Worm (Caenorhabditis elegans) whole organism, early embryonic: ENCODE data around the gene C09H10.4.

Source experiments
- B0310.2 ChIP-seq: sonication (generic microtip); optimal IDR thresholded peaks from 2 replicates; lab custom pipeline; 2016; ENCODE audit warnings: mild to moderate bottlenecking, missing genetic modification characterization, missing compliant biosample characterization
- F13C5.2 ChIP-seq: sonication (generic microtip); optimal IDR thresholded peaks from 2 replicates; lab custom pipeline; 2017; ENCODE audit warnings: mild to moderate bottlenecking, missing genetic modification characterization, inconsistent platforms, missing compliant biosample characterization
- aly-1 ChIP-seq: sonication (generic microtip); optimal IDR thresholded peaks from 2 replicates; lab custom pipeline; 2016; ENCODE audit warnings: missing genetic modification characterization, missing compliant biosample characterization
- ama-1 ChIP-seq: fragments of 150-350 bp; optimal IDR thresholded peaks from 2 replicates; lab custom pipeline; 2014
- ceh-13 ChIP-seq: fragments of 200-800 bp; sonication (Bioruptor generic); optimal IDR thresholded peaks from 2 replicates; lab custom pipeline; 2018; ENCODE audit warnings: mild to moderate bottlenecking, missing genetic modification characterization, missing compliant biosample characterization
- ceh-36 ChIP-seq: sonication (generic microtip); optimal IDR thresholded peaks from 2 replicates; lab custom pipeline; 2016; ENCODE audit warnings: missing genetic modification characterization, inconsistent platforms, missing compliant biosample characterization
- ets-7 ChIP-seq: sonication (generic microtip); optimal IDR thresholded peaks from 2 replicates; lab custom pipeline; 2016; ENCODE audit warnings: missing genotype, missing genetic modification characterization, missing compliant biosample characterization
- flt-1 ChIP-seq: fragments of 200-800 bp; sonication (Bioruptor generic); IDR thresholded peaks from 2 replicates; pipeline ENCODE4 v1.3.6; 2022; ENCODE audit warnings: missing genetic modification characterization, missing compliant biosample characterization
- hmbx-1 ChIP-seq: sonication (generic microtip); optimal IDR thresholded peaks from 2 replicates; lab custom pipeline; 2016; ENCODE audit warnings: mild to moderate bottlenecking, missing genetic modification characterization, missing compliant biosample characterization
- hmg-4 ChIP-seq: fragments of 200-800 bp; sonication (Bioruptor generic); optimal IDR thresholded peaks from 2 replicates; lab custom pipeline; 2018; ENCODE audit warnings: mild to moderate bottlenecking, missing genetic modification characterization, missing compliant biosample characterization
- hnd-1 ChIP-seq: sonication (generic microtip); optimal IDR thresholded peaks from 2 replicates; lab custom pipeline; 2016; ENCODE audit warnings: missing genetic modification characterization, missing compliant biosample characterization
- pes-1 ChIP-seq: fragments of 200-800 bp; sonication (Bioruptor generic); IDR thresholded peaks from 2 replicates; pipeline ENCODE4 v1.3.6; 2022; ENCODE audit warnings: missing genetic modification reagents, missing genetic modification characterization, missing compliant biosample characterization
- scrt-1 ChIP-seq: fragments of 200-800 bp; sonication (Bioruptor generic); IDR thresholded peaks from 2 replicates; pipeline ENCODE4 v1.3.6; 2022; ENCODE audit warnings: missing genetic modification characterization, missing compliant biosample characterization
- sea-1 ChIP-seq: fragments of 200-800 bp; sonication (Bioruptor generic); conservative IDR thresholded peaks from 2 replicates; pipeline ENCODE4 v1.3.6; 2022; ENCODE audit warnings: missing genetic modification characterization, missing compliant biosample characterization
- tbx-11 ChIP-seq: fragments of 200-800 bp; sonication (Bioruptor generic); IDR thresholded peaks from 2 replicates; pipeline ENCODE4 v1.3.6; 2022; ENCODE audit warnings: missing genetic modification characterization, missing compliant biosample characterization
- tbx-37 ChIP-seq: fragments of 200-800 bp; sonication (Bioruptor generic); conservative IDR thresholded peaks from 2 replicates; pipeline ENCODE4 v1.3.6; 2022; ENCODE audit warnings: missing genetic modification reagents, missing genetic modification characterization, missing compliant biosample characterization
- tra-4 ChIP-seq: sonication (generic microtip); optimal IDR thresholded peaks from 2 replicates; lab custom pipeline; 2017; ENCODE audit warnings: missing genetic modification characterization, missing compliant biosample characterization

The C09H10.4 gene

DNA sequence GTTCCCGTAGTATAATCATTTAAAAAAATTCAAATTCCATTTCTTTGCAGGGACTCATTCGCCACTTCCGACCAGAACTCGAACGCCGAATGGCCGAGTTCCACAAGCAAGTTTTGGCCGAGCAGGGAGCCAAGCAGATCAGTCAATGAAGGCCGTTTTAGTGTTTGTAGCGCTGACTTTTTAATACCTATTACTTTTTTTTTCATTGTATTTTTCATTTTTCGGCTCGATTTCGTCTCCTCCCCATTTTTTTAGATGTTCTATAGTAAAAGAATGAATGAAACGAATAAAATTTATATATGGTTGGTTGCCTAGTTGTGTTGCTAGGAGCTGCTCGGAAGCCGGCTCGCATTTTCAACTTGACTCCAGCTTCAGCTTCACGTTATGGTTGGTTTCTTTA lies at the start of gene C09H10.4:
Gene C09H10.4, plus strand, starts transcription at position 301 of the 400 bp plus-strand sequence.
- TF ChIP-seq F13C5.2 (tag; lab: Kevin White, UChicago), result no peak
- TF ChIP-seq hmg-4 (GFP tag; lab: Kevin White, UChicago), result no peak
- TF ChIP-seq hmbx-1 (tag; lab: Kevin White, UChicago), result no peak
- TF ChIP-seq B0310.2 (tag; lab: Kevin White, UChicago), result no peak

DNA sequence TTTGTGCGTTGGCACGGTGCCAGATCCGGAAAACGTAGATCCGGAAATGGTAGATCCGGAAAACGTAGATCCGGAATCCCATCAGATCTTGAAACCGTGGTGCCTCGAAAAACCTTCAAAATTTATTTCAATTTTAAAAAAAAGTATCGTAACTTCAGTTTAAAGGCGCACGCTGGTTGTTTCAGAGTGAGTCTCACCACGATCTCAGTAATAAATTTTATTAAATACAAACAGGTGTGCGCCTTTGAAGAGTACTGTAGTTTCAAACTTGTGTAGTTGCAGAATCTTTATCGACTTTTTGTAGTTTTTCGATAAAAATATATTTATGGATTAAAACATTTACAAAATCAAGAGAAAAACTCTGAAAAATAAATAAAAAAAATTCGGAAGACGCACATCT lies 49.3 kb upstream of the C09H10.4 start:
- TF ChIP-seq ceh-36 (tag; lab: Kevin White, UChicago) (no peak), aly-1 (tag; lab: Kevin White, UChicago) (no peak), hmbx-1 (tag; lab: Kevin White, UChicago) (no peak), ama-1 (lab: Kevin White, UChicago) (no peak), hmg-4 (GFP tag; lab: Kevin White, UChicago) (no peak), tbx-11 (no peak), flt-1 (GFP tag; lab: Robert Waterston, UW) (no peak), tra-4 (tag; lab: Kevin White, UChicago) (no peak), hnd-1 (tag; lab: Kevin White, UChicago) (no peak), pes-1 (no peak)

DNA sequence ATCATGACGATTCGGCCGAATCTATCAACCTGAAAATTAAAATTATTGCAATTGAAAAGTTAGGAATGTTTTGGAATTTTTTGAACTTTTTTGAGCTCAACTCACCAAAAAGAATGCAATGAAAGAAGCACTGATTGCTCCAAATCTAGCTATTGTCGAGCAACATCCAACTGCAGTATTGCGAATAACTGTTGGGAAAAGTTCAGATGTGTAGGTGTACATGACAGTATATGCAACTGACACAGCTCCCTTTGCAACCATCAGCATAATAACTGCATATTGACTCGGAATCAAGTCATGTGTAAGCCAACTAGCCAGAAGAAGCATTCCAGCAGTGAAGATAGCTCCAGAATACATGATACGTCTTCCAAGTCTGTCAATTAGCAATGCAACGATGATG lies 47.4 kb upstream of the C09H10.4 start:
- TF ChIP-seq pes-1, result no peak
- no peak for TF ChIP-seq tbx-11
- TF ChIP-seq flt-1 (GFP tag; lab: Robert Waterston, UW), result no peak
- no peak for TF ChIP-seq scrt-1 (GFP tag; lab: Robert Waterston, UW)
- no peak for TF ChIP-seq hmg-4 (GFP tag; lab: Kevin White, UChicago)
- no peak for TF ChIP-seq hmbx-1 (tag; lab: Kevin White, UChicago)
- no peak for TF ChIP-seq tra-4 (tag; lab: Kevin White, UChicago)
- TF ChIP-seq ceh-13 (GFP tag; lab: Kevin White, UChicago), result no peak
- TF ChIP-seq ama-1 (lab: Kevin White, UChicago), result no peak
- no peak for TF ChIP-seq hnd-1 (tag; lab: Kevin White, UChicago)
- TF ChIP-seq ceh-36 (tag; lab: Kevin White, UChicago), result no peak
- no peak for TF ChIP-seq sea-1 (GFP tag; lab: Robert Waterston, UW)
- TF ChIP-seq ets-7 (tag; lab: Kevin White, UChicago), result no peak
- no peak for TF ChIP-seq tbx-37 (GFP tag; lab: Robert Waterston, UW)
- no peak for TF ChIP-seq aly-1 (tag; lab: Kevin White, UChicago)
- TF ChIP-seq B0310.2 (tag; lab: Kevin White, UChicago), result no peak
- no peak for TF ChIP-seq F13C5.2 (tag; lab: Kevin White, UChicago)

DNA sequence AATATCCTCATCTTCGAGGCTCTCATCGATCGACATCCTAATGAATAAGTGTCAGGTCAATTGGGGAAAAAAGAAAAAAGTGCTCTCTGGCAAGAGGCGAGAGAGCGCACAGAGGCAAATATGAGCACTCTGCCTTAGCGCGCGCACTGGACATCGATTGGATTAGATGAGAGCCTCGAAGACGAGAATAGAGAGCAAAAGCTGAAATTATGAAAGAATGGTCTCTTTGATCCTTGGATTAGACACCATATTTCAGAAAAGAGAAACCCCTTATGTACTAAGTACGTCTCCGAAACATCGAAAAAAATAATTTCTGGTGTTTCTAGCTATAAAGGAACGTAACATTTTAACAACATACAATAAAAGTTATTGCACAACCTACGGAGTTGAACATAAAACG lies 44.7 kb upstream of the C09H10.4 start, which contains the start of gene F45E10.2:
Gene F45E10.2, minus strand, starts transcription at position 101 of the 400 bp plus-strand sequence.
- TF ChIP-seq ceh-13 (GFP tag; lab: Kevin White, UChicago) (no peak), aly-1 (tag; lab: Kevin White, UChicago) (no peak), hmg-4 (GFP tag; lab: Kevin White, UChicago) (no peak), hnd-1 (tag; lab: Kevin White, UChicago) (no peak), tbx-11 (no peak), B0310.2 (tag; lab: Kevin White, UChicago) (no peak), ama-1 (lab: Kevin White, UChicago) (no peak), ceh-36 (tag; lab: Kevin White, UChicago) (no peak)

DNA sequence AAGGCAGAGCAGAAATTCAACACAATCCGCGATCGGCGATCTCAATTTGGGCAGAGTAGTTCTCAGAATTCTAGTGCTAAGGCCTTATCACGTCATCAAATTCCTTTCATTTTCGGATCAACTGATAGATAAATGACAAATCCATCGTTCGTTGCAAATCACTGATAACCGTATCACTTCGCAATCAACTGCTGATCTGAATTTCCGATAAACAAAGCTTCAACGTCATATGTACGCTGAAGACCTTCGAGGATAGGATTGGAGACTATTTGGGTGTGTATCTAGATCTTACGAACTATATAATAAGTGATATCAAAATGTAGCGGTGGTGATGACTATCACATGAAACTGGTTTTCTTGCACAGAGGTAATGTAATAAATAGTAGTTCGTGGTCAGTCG lies 42.7 kb upstream of the C09H10.4 start:
- TF ChIP-seq hnd-1 (tag; lab: Kevin White, UChicago), result no peak
- TF ChIP-seq hmbx-1 (tag; lab: Kevin White, UChicago), result no peak
- TF ChIP-seq tra-4 (tag; lab: Kevin White, UChicago), result no peak
- TF ChIP-seq hmg-4 (GFP tag; lab: Kevin White, UChicago), result no peak
- TF ChIP-seq pes-1, result no peak
- no peak for TF ChIP-seq ama-1 (lab: Kevin White, UChicago)
- no peak for TF ChIP-seq tbx-11
- TF ChIP-seq ets-7 (tag; lab: Kevin White, UChicago), result no peak
- TF ChIP-seq ceh-36 (tag; lab: Kevin White, UChicago), result no peak
- TF ChIP-seq F13C5.2 (tag; lab: Kevin White, UChicago), result no peak
- no peak for TF ChIP-seq sea-1 (GFP tag; lab: Robert Waterston, UW)

DNA sequence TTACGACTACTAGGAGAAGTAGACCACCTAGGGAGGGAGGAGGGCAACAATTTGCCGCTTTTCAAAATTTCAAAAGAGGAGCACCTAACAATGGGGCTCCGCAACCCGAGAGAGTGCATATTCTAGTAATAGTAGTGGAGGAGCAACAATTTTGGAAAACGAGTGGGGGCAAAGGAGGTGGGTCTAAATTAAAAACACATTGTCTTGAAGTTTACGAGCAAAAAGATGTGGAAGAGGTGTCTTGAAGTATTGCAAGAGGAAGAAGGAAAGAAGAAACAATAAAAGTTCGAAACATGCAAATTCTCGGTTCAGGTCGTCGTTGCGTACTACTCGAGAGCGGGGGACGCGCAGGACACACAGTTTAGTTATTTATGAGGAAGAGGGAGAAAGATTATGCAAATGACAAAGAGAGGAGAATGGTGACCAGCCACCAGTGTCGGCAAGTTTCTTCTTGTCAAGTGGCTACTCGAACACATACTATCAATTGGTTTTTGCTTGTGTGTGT lies 35.7 kb upstream of the C09H10.4 start:
- TF ChIP-seq hnd-1 (tag; lab: Kevin White, UChicago) (no peak), tra-4 (tag; lab: Kevin White, UChicago) (no peak), tbx-11 (no peak), ceh-36 (tag; lab: Kevin White, UChicago) (no peak), ama-1 (lab: Kevin White, UChicago) (no peak), B0310.2 (tag; lab: Kevin White, UChicago) (no peak), tbx-37 (GFP tag; lab: Robert Waterston, UW) (no peak), ets-7 (tag; lab: Kevin White, UChicago) (no peak), ceh-13 (GFP tag; lab: Kevin White, UChicago) (no peak), flt-1 (GFP tag; lab: Robert Waterston, UW) (no peak), hmbx-1 (tag; lab: Kevin White, UChicago) (no peak)

DNA sequence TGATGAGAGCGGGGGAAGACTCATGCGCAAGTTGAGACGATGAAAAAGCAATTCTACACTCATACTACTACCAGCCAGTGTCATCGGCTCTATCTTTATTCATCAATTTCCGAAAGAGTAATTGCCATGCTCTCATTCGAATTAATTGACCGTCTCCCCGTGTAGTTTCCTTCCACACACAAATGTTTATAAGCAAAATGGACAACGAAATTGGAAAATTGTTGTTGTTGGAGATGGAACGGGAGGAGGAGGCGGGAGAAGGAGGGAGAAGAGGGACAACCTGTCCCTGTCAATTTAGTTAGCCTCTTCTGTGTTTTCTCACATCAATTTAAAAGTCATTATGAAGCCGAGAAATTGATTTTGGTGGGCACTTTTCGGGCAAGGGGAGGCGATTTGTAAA lies 27.4 kb upstream of the C09H10.4 start:
- TF ChIP-seq pes-1 (no peak), sea-1 (GFP tag; lab: Robert Waterston, UW) (no peak), scrt-1 (GFP tag; lab: Robert Waterston, UW) (no peak), flt-1 (GFP tag; lab: Robert Waterston, UW) (no peak), B0310.2 (tag; lab: Kevin White, UChicago) (no peak), F13C5.2 (tag; lab: Kevin White, UChicago) (no peak), ceh-13 (GFP tag; lab: Kevin White, UChicago) (no peak), tbx-37 (GFP tag; lab: Robert Waterston, UW) (no peak), aly-1 (tag; lab: Kevin White, UChicago) (no peak), hmg-4 (GFP tag; lab: Kevin White, UChicago) (no peak), ets-7 (tag; lab: Kevin White, UChicago) (no peak), hnd-1 (tag; lab: Kevin White, UChicago) (no peak), ceh-36 (tag; lab: Kevin White, UChicago) (no peak), tbx-11 (no peak), ama-1 (lab: Kevin White, UChicago) (no peak)
